Fruit fly (Drosophila melanogaster): ENCODE measurements around the gene CycD.

The CycD gene

dm6 chrX:15891606-15892345, 17.7 kb downstream of the CycD start, which contains the start of gene shi (continued):
- peak; percentile 80 for TF ChIP-seq CG17186 (GFP tag; optimal IDR thresholded peaks at IDR 0.05)
- no peak for TF ChIP-seq ab (GFP tag; optimal IDR thresholded peaks at IDR 0.05)
- no peak for TF ChIP-seq CG2889 (GFP tag; IDR thresholded peaks at IDR 0.05)
- peak; percentile 19 for TF ChIP-seq CG13624 (GFP tag; optimal IDR thresholded peaks at IDR 0.05)
- peak; percentile 19 for TF ChIP-seq kni (GFP tag; optimal IDR thresholded peaks at IDR 0.05)
- TF ChIP-seq CG4707 (GFP tag; optimal IDR thresholded peaks at IDR 0.05) = no peak
- no peak for TF ChIP-seq sisA (GFP tag; IDR thresholded peaks at IDR 0.05)
- peak; percentile 99 for TF ChIP-seq Bgb (GFP tag; IDR thresholded peaks at IDR 0.05; ENCODE audit: partially characterized antibody)
- TF ChIP-seq pzg (GFP tag; optimal IDR thresholded peaks at IDR 0.05) = peak; percentile 94
- TF ChIP-seq Max (GFP tag; optimal IDR thresholded peaks at IDR 0.05) = no peak
- no peak for TF ChIP-seq Ssrp (tag; optimal IDR thresholded peaks at IDR 0.05)
- peak; percentile 52 for TF ChIP-seq Sin3A (optimal IDR thresholded peaks at IDR 0.05)
- TF ChIP-seq CG9932 (GFP tag; IDR thresholded peaks at IDR 0.05) = no peak
- TF ChIP-seq fd96Cb (tag; optimal IDR thresholded peaks at IDR 0.05) = no peak
- TF ChIP-seq onecut (GFP tag; IDR thresholded peaks at IDR 0.05) = peak; percentile 22
- peak; percentile 96 for TF ChIP-seq unc-4 (GFP tag; IDR thresholded peaks at IDR 0.05; ENCODE audit: partially characterized antibody)
- peak; percentile 6 for TF ChIP-seq mam (GFP tag; optimal IDR thresholded peaks at IDR 0.05)
- TF ChIP-seq Lhr (GFP tag; optimal IDR thresholded peaks at IDR 0.05) = peak; percentile 46
- peak; percentile 27 for TF ChIP-seq gro (GFP tag; optimal IDR thresholded peaks at IDR 0.05)
- TF ChIP-seq CG3281 (GFP tag; optimal IDR thresholded peaks at IDR 0.05) = no peak
- TF ChIP-seq Rx (GFP tag; IDR thresholded peaks at IDR 0.05) = no peak
- no peak for TF ChIP-seq vfl (GFP tag; optimal IDR thresholded peaks at IDR 0.05)
- peak; percentile 44 for TF ChIP-seq CHES-1-like (GFP tag; optimal IDR thresholded peaks at IDR 0.05)
- TF ChIP-seq pfk (GFP tag; optimal IDR thresholded peaks at IDR 0.05) = peak; percentile 67
- no peak for TF ChIP-seq CG14667 (GFP tag; IDR thresholded peaks at IDR 0.05)
- peak; percentile 43 for TF ChIP-seq HmgD (GFP tag; optimal IDR thresholded peaks at IDR 0.05)
- peak; percentile 9 for TF ChIP-seq Fer3 (tag; optimal IDR thresholded peaks at IDR 0.05)
- TF ChIP-seq CG12219 (GFP tag; optimal IDR thresholded peaks at IDR 0.05) = no peak
- TF ChIP-seq CG6765 (GFP tag; optimal IDR thresholded peaks at IDR 0.05) = no peak
- peak; percentile 29; the same call in 1 of the 2 replicates for TF ChIP-seq slbo (GFP tag; IDR thresholded peaks at IDR 0.05)
- TF ChIP-seq CG17829 (tag; optimal IDR thresholded peaks at IDR 0.05) = peak; percentile 37
- TF ChIP-seq Med (GFP tag) = peak; percentile 89
- peak in 1 of 2 experiments; percentile 67 for TF ChIP-seq insv (GFP tag; optimal IDR thresholded peaks at IDR 0.05)
- TF ChIP-seq maf-S (GFP tag; optimal IDR thresholded peaks at IDR 0.05) = no peak
- no peak for TF ChIP-seq CG14014 (GFP tag; IDR thresholded peaks at IDR 0.05)
- no peak for TF ChIP-seq Six4 (GFP tag; optimal IDR thresholded peaks at IDR 0.05)
- peak; percentile 48 for TF ChIP-seq CG2120 (GFP tag; optimal IDR thresholded peaks at IDR 0.05)
- peak; percentile 46 for TF ChIP-seq sug (tag; optimal IDR thresholded peaks at IDR 0.05)
- TF ChIP-seq CG12299 (tag; optimal IDR thresholded peaks at IDR 0.05) = no peak
- peak; percentile 20 for TF ChIP-seq Vsx1 (GFP tag; optimal IDR thresholded peaks at IDR 0.05)
- TF ChIP-seq Opbp (GFP tag; IDR thresholded peaks at IDR 0.05; ENCODE audit: partially characterized antibody) = peak; percentile 98
- TF ChIP-seq CG15696 (tag; optimal IDR thresholded peaks at IDR 0.05) = no peak
- no peak for TF ChIP-seq Lpt (GFP tag; optimal IDR thresholded peaks at IDR 0.05)
- TF ChIP-seq CG13424 (tag; optimal IDR thresholded peaks at IDR 0.05) = peak; percentile 12
- TF ChIP-seq ttk (GFP tag; IDR thresholded peaks at IDR 0.05) = no peak
- no peak for TF ChIP-seq toy (GFP tag; IDR thresholded peaks at IDR 0.05)
- peak; percentile 96 for TF ChIP-seq ftz-f1 (GFP tag; optimal IDR thresholded peaks at IDR 0.05)
- peak; percentile 42 for TF ChIP-seq Nf-YC (tag; optimal IDR thresholded peaks at IDR 0.05)
- peak; percentile 45 for TF ChIP-seq Hmr (GFP tag; optimal IDR thresholded peaks at IDR 0.05)
- TF ChIP-seq chinmo (GFP tag; IDR thresholded peaks at IDR 0.05; ENCODE audit: partially characterized antibody) = peak; percentile 96

Measured in whole organism, embryonic.